3 worm cellular contexts compared by ENCODE assay signal in the genomic region with DNA sequence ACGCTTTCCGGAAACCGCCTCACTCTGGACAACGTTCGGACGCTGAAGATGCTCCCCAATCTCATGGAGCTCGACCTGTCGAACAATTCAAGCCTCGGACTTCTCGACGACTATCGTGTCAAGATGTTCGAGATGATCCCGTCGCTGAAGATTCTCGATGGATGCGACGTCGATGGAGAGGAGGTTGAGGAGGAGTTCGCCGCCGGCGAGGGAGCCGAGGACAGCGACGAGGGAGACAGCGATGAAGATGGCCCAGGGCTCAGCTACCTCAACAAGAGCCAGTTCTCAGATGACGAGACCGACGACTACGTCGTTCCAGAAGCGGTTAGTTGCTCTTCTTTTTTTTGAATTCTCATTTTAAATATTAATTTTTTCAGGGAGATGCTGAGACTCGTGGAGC.
TF ChIP-seq lines count a peak whose summit lies in the region.

No protein-coding gene starts in this region.

TF ChIP-seq in whole organism, L4 larva, 104 proteins besides CTCF, POLR2A, EP300 and RAD21:
- peak; percentile 86 for TF ChIP-seq set-16 (GFP tag; IDR thresholded peaks at IDR 0.05; lab: Robert Waterston, UW)
- no peak for TF ChIP-seq lin-39 (tag; optimal IDR thresholded peaks at IDR 0.05; lab: Kevin White, UChicago)
- no peak for TF ChIP-seq spr-1 (tag; optimal IDR thresholded peaks at IDR 0.05; lab: Kevin White, UChicago)

TF ChIP-seq in whole organism, midembryonic, 9 proteins besides CTCF, POLR2A, EP300 and RAD21:
- TF ChIP-seq cog-1 (tag; optimal IDR thresholded peaks at IDR 0.05; lab: Kevin White, UChicago) (no peak), tab-1 (GFP tag; IDR thresholded peaks at IDR 0.05; lab: Robert Waterston, UW) (0 out of 2 replicates have a peak, but pooled peaks have one; percentile 39)

TF ChIP-seq in whole organism, young adult, 124 proteins besides CTCF, POLR2A, EP300 and RAD21:
- peak; percentile 81 for TF ChIP-seq zfh-2 (GFP tag; conservative IDR thresholded peaks at IDR 0.05; lab: Robert Waterston, UW)
- peak; percentile 70; the same call in 1 of the 2 replicates for TF ChIP-seq egrh-3 (GFP tag; IDR thresholded peaks at IDR 0.05; lab: Robert Waterston, UW)
- TF ChIP-seq ztf-3 (GFP tag; optimal IDR thresholded peaks at IDR 0.05; lab: Kevin White, UChicago) = no peak
- TF ChIP-seq C06A6.2 (GFP tag; conservative IDR thresholded peaks at IDR 0.05; lab: Robert Waterston, UW) = no peak
TF ChIP-seq in whole organism, young adult: peak in this region for 2.
